Fruit fly (Drosophila melanogaster): Measurements from ENCODE around the gene noc.

Gene noc

DNA sequence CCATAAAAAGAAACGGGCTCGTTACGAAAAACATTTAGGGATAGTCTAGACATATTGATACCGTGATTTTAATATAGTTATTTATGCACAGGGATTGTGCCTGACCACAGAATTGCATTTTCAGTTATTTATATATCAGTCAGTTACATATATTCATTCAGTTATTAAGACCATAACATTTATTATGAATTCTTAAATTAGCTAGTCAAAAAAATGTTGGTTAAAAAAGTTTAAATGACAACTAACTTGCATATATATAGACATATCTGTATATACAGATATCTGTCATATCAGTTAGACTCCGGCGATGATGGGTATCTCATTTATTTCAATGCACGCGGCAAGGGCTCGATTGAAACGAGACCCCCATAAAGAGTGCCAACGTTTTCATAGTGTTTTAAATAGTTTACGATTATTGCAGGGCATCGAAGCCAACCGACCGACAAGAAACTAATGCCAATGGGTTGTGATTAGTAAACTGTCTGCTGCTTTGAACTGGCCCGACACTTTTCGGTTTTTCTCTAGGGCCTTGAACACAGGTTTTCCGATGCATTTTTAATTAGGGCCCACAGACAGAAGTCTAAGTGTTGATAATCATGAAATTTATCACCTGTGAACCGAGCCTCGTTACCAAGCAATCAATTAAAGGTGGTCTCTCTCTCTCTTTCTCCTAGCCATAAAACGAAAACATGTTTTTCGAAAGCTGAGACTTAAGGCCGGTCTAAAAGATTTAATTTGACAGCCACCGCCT, 27.8 kb upstream of the noc start (continued):
- no peak; the same call in 1 of the 2 replicates for TF ChIP-seq CG8765 (GFP tag; IDR thresholded peaks at IDR 0.05)
- 0 out of 3 replicates have a peak, but pooled peaks have one; percentile 58 for TF ChIP-seq ase (GFP tag; IDR thresholded peaks at IDR 0.05)
- TF ChIP-seq btn (GFP tag; optimal IDR thresholded peaks at IDR 0.05), result peak; percentile 6
- peak; percentile 78 for TF ChIP-seq CG13424 (tag; optimal IDR thresholded peaks at IDR 0.05)
- peak; percentile 12 for TF ChIP-seq run (tag; optimal IDR thresholded peaks at IDR 0.05)
- peak; percentile 76 for TF ChIP-seq grau (tag; optimal IDR thresholded peaks at IDR 0.05)
- TF ChIP-seq Asciz (GFP tag; optimal IDR thresholded peaks at IDR 0.05), result peak; percentile 85
- peak; percentile 80 for TF ChIP-seq zen (tag; optimal IDR thresholded peaks at IDR 0.05)
- TF ChIP-seq wdn (GFP tag; IDR thresholded peaks at IDR 0.05), result no peak
- TF ChIP-seq bsh (GFP tag; optimal IDR thresholded peaks at IDR 0.05), result peak in 1 of 2 experiments; percentile 78
- TF ChIP-seq vvl (GFP tag; IDR thresholded peaks at IDR 0.05), result peak; percentile 48; the same call in 1 of the 2 replicates
- peak; percentile 88 for TF ChIP-seq gem (tag; optimal IDR thresholded peaks at IDR 0.05)
- peak; percentile 63 for TF ChIP-seq CG2202 (tag; optimal IDR thresholded peaks at IDR 0.05)
- TF ChIP-seq Elba2 (GFP tag; optimal IDR thresholded peaks at IDR 0.05), result no peak
- TF ChIP-seq CG6854 (GFP tag; optimal IDR thresholded peaks at IDR 0.05), result peak; percentile 42
- TF ChIP-seq CG9727 (GFP tag; optimal IDR thresholded peaks at IDR 0.05), result peak; percentile 72
- no peak for TF ChIP-seq CG14965 (GFP tag; optimal IDR thresholded peaks at IDR 0.05; ENCODE audit: borderline replicate concordance)
- peak; percentile 82 for TF ChIP-seq trem (tag; optimal IDR thresholded peaks at IDR 0.05)
- peak; percentile 63 for TF ChIP-seq Fer3 (tag; optimal IDR thresholded peaks at IDR 0.05)
- peak; percentile 16 for TF ChIP-seq lilli (GFP tag; optimal IDR thresholded peaks at IDR 0.05)
- TF ChIP-seq dmrt99B (tag; optimal IDR thresholded peaks at IDR 0.05), result peak; percentile 93
- TF ChIP-seq Stat92E (GFP tag; optimal IDR thresholded peaks at IDR 0.05), result no peak
- TF ChIP-seq Ssrp (tag; optimal IDR thresholded peaks at IDR 0.05), result peak; percentile 85
- TF ChIP-seq Opbp (GFP tag; IDR thresholded peaks at IDR 0.05; ENCODE audit: partially characterized antibody), result no peak
- no peak for TF ChIP-seq CG13624 (GFP tag; optimal IDR thresholded peaks at IDR 0.05)
- TF ChIP-seq sens (GFP tag), result peak; percentile 95
- TF ChIP-seq dati (GFP tag; IDR thresholded peaks at IDR 0.05), result peak; percentile 23; the same call in 1 of the 2 replicates
- peak; percentile 55; the same call in 1 of the 2 replicates for TF ChIP-seq CG5953 (GFP tag; IDR thresholded peaks at IDR 0.05)
- TF ChIP-seq MTF-1 (GFP tag; optimal IDR thresholded peaks at IDR 0.05; ENCODE audit: borderline replicate concordance), result peak; percentile 42
- TF ChIP-seq org-1 (GFP tag; optimal IDR thresholded peaks at IDR 0.05), result peak; percentile 44
- no peak for TF ChIP-seq vnd (GFP tag; IDR thresholded peaks at IDR 0.05; ENCODE audit: partially characterized antibody)
- peak; percentile 79 for TF ChIP-seq CG10654 (GFP tag; optimal IDR thresholded peaks at IDR 0.05)
- TF ChIP-seq BtbVII (GFP tag; optimal IDR thresholded peaks at IDR 0.05), result peak; percentile 28
- TF ChIP-seq CG18619 (GFP tag; optimal IDR thresholded peaks at IDR 0.05), result peak; percentile 12
- no peak for TF ChIP-seq CG42726 (GFP tag; IDR thresholded peaks at IDR 0.05; ENCODE audit: partially characterized antibody)
- TF ChIP-seq CG3281 (GFP tag; optimal IDR thresholded peaks at IDR 0.05), result peak; percentile 32
- peak; percentile 53; the same call in 1 of the 2 replicates for TF ChIP-seq CG14667 (GFP tag; IDR thresholded peaks at IDR 0.05)
- TF ChIP-seq CG4707 (GFP tag; optimal IDR thresholded peaks at IDR 0.05), result peak; percentile 41
- TF ChIP-seq CG8089 (GFP tag; optimal IDR thresholded peaks at IDR 0.05), result peak; percentile 22
- TF ChIP-seq Hsf (GFP tag; optimal IDR thresholded peaks at IDR 0.05), result peak; percentile 40
- no peak for TF ChIP-seq ab (GFP tag; optimal IDR thresholded peaks at IDR 0.05)
- TF ChIP-seq CG31388 (GFP tag; optimal IDR thresholded peaks at IDR 0.05), result no peak
- TF ChIP-seq B-H1 (GFP tag; IDR thresholded peaks at IDR 0.05), result peak; percentile 65; the same call in 2 of the 3 replicates
- TF ChIP-seq pfk (GFP tag; optimal IDR thresholded peaks at IDR 0.05), result no peak
- TF ChIP-seq CG33213 (GFP tag; optimal IDR thresholded peaks at IDR 0.05), result no peak
- TF ChIP-seq ems (GFP tag; optimal IDR thresholded peaks at IDR 0.05), result peak; percentile 48
- peak; percentile 70 for TF ChIP-seq CG14441 (GFP tag; IDR thresholded peaks at IDR 0.05)
- TF ChIP-seq CG3163 (GFP tag; optimal IDR thresholded peaks at IDR 0.05), result no peak

Data from whole organism, embryonic.